Fruit fly (Drosophila melanogaster) S2 (cell line): ENCODE measurements around the gene CG7362.

Experiments used
- CG8478 ChIP-seq: fragments of >200 bp; optimal IDR thresholded peaks from 2 replicates; lab custom pipeline; 2018
- CTCF ChIP-seq, 2 experiments: fragments of >200 bp; optimal IDR thresholded peaks; 2 replicates each; lab custom pipeline; 2018

DNA sequence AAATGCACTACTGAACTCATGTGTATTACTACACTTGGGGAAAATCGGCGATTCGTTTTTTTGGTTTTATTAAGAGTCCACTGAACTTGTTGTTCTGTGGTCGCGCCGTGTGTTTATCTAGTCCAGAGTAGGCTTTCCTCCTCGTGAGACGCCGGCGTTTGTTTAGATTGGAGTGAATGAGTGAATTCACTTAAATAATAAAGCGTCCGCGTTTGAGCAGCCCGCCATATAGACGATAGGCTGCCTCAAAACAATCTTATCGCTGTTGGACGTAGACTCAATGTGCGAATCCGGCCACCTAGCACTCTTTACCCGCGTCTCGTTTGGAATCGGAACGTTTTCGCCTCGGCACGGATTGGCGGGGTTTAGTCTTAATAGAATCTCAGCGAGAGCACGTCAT lies 47.1 kb upstream of the CG7362 start, which contains the start of gene CG14857:
- no peak for TF ChIP-seq CTCF (optimal IDR thresholded peaks at IDR 0.05; lab: Kevin White, UChicago)
- no peak for TF ChIP-seq CG8478 (lab: Kevin White, UChicago)
